Fruit fly (Drosophila melanogaster) whole organism: Measurements from ENCODE around the gene hoe1.

ENCODE experiments used
- CG8478 ChIP-seq: fragments of >200 bp; optimal IDR thresholded peaks from 2 replicates; lab custom pipeline; 2018; ENCODE audit warnings: inconsistent platforms
- Dll ChIP-seq: fragments of >200 bp; optimal IDR thresholded peaks from 2 replicates; lab custom pipeline; 2017
- EcR ChIP-seq, 2 experiments: fragments of >200 bp; optimal IDR thresholded peaks; 2 replicates each; lab custom pipeline; 2017; ENCODE audit warnings: missing biosample characterization in 2 of 2, missing genetic modification characterization in 2 of 2, missing genetic modification reagents in 2 of 2
- pan ChIP-seq: fragments of >200 bp; optimal IDR thresholded peaks from 2 replicates; lab custom pipeline; 2017
- psq ChIP-seq: fragments of >200 bp; optimal IDR thresholded peaks from 2 replicates; lab custom pipeline; 2017
- usp ChIP-seq: fragments of >200 bp; optimal IDR thresholded peaks from 2 replicates; lab custom pipeline; 2017; ENCODE audit warnings: missing biosample characterization, missing genetic modification characterization, mixed read lengths

Gene hoe1

dm6 chr2L:4893612-4894011 is 38.6 kb downstream of the hoe1 start:
- no peak for TF ChIP-seq usp (GFP tag; lab: Kevin White, UChicago)
- no peak for TF ChIP-seq Dll (lab: Kevin White, UChicago)
- no peak for TF ChIP-seq psq
- TF ChIP-seq pan (lab: Kevin White, UChicago): no peak
- no peak for TF ChIP-seq EcR (GFP tag; optimal IDR thresholded peaks at IDR 0.05; lab: Kevin White, UChicago)
- TF ChIP-seq CG8478 (lab: Kevin White, UChicago): no peak

- no peak for TF ChIP-seq Dll (lab: Kevin White, UChicago)
- no peak for TF ChIP-seq pan (lab: Kevin White, UChicago)
- TF ChIP-seq usp (GFP tag; lab: Kevin White, UChicago): no peak
Measured at dm6 chr2L:4891914-4892469, 40.2 kb downstream of the hoe1 start, which contains the start of gene CG3036. Gene CG3036, plus strand, starts transcription at chr2L:4892112.

- TF ChIP-seq EcR (GFP tag; optimal IDR thresholded peaks at IDR 0.05; lab: Kevin White, UChicago) (no peak), CG8478 (lab: Kevin White, UChicago) (no peak), psq (no peak), Dll (lab: Kevin White, UChicago) (no peak), usp (GFP tag; lab: Kevin White, UChicago) (no peak), pan (lab: Kevin White, UChicago) (no peak)
Measured at dm6 chr2L:4889451-4890045, 42.6 kb downstream of the hoe1 start, which contains the start of gene CG15625. Gene CG15625, plus strand, starts transcription at chr2L:4889995.

DNA sequence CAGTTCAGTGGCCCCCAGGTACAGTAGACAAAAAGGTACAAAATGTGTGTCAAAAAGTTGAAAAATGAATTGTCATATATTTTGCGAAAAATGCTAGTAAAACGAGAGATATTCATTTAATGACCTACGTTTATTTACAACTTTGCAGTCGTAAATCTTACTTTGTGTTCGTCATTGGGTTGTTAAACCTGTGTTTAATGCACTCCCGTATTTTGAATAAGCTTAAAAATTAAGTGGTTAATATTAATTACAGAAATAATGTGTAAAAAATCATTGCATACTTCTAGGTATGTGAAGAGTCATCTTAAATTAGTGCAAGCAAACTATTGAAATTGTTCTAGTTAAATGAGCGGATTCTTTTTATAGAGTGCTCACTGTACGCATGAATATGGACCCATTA is 43.6 kb downstream of the hoe1 start:
- TF ChIP-seq usp (GFP tag; lab: Kevin White, UChicago): no peak

DNA sequence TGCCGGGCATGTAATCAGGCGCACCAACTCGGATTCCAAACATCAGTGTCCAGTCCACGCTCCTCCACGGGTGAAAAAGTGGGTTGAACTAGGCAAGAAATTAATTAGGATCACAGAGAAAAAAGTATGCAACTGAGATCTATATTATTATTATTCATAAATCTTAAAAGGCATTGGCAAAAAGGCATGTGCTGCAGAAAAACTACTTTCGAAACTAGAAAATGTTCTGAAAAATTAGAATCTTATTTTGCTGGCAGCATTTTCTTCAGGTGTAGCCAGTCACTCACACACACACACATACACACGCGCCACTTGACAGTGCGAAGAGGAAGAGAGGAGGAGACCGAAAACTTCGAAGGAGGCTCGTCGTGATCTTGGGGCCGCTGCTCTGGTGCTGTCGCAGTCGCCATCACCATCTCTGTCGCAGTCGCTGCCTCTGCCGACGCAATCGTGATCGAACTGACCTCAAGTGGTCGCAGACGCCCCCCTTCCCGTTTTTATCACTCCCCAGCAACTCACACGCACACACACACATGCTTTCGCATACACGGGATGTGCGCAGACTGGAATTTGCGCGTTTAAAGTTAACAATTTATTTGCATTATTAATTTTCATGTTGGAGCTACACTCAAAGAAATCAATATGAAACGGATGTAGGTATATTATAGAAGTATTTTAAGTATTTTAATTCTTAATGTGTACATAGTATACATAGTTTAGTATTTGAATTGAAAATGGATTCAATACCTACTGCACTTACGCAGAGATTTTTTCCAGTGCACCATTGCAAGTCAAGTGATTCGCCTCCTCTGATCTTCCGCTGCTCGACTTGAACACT is 44.6 kb downstream of the hoe1 start:
- TF ChIP-seq EcR (GFP tag; optimal IDR thresholded peaks at IDR 0.05; lab: Kevin White, UChicago): no peak
- TF ChIP-seq Dll (lab: Kevin White, UChicago): no peak
- TF ChIP-seq pan (lab: Kevin White, UChicago): no peak
- TF ChIP-seq usp (GFP tag; lab: Kevin White, UChicago): no peak
- TF ChIP-seq CG8478 (lab: Kevin White, UChicago): no peak
- no peak for TF ChIP-seq psq

DNA sequence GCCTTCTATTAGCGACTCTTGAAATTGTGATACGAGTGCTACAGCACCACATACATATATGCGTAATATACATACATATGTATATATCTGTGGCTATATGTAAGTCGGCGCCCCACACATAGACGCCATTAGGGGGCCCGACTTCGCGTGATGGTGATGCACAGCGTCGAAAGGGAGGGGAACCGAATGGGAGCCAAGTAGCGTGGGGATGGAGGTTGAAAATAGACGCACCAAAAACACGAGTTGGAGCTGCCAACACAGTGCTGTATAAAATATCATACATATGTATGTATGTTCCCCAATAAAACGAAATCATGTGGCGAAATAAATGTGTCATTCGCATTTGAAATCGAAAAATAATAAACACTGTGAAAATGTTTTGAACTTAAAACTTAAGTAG is 45.5 kb downstream of the hoe1 start:
- TF ChIP-seq usp (GFP tag; lab: Kevin White, UChicago): no peak

DNA sequence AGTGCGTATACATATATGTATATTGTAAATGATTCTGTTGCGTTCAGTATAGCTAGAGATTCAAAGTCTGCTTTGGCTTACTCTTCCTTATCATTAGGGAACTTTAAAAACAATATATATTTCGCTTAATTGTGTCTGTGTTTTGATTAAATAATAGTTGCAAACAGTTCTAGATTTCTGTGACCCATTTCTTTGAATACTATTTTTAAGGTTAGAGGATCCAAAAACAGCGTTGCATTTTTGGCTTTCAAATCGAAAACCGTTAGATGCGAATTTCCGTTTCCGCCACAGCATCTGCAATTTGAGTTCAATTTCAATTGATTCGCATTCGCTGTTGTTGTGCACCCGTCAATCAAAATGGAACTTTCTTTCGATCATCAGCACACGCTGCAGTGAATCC is 46.1 kb downstream of the hoe1 start:
- no peak for TF ChIP-seq pan (lab: Kevin White, UChicago)
- no peak for TF ChIP-seq CG8478 (lab: Kevin White, UChicago)
- TF ChIP-seq EcR (GFP tag; optimal IDR thresholded peaks at IDR 0.05; lab: Kevin White, UChicago): no peak
- no peak for TF ChIP-seq usp (GFP tag; lab: Kevin White, UChicago)
- TF ChIP-seq Dll (lab: Kevin White, UChicago): no peak
- no peak for TF ChIP-seq psq

DNA sequence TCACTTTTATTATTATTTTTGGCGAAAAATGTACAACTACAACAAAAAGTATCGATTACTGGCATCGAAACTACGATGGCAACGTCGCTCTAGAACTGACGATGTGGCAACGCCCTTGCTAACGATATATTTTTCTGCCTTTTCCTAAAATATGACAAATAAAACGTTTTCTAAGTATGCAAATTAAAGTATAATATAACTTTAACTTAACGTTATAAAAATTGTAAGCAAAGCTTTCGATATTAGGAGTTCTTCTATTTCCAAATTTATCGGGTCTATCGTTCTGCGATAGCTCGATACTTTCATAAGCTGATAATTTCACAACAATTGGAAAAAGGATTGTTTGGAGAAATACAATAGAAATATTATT is 49.2 kb downstream of the hoe1 start, which contains the start of the genes Cf2 and CG3008:
Cf2 (minus strand) TSS at position 85 of the 370 bp plus-strand sequence.
CG3008 (plus strand) TSS at position 276 of the 370 bp plus-strand sequence.
- no peak for TF ChIP-seq pan (lab: Kevin White, UChicago)
- TF ChIP-seq usp (GFP tag; lab: Kevin White, UChicago): no peak
- TF ChIP-seq psq: no peak
- TF ChIP-seq EcR (GFP tag; optimal IDR thresholded peaks at IDR 0.05; lab: Kevin White, UChicago): no peak
- no peak for TF ChIP-seq Dll (lab: Kevin White, UChicago)
- no peak for TF ChIP-seq CG8478 (lab: Kevin White, UChicago)

DNA sequence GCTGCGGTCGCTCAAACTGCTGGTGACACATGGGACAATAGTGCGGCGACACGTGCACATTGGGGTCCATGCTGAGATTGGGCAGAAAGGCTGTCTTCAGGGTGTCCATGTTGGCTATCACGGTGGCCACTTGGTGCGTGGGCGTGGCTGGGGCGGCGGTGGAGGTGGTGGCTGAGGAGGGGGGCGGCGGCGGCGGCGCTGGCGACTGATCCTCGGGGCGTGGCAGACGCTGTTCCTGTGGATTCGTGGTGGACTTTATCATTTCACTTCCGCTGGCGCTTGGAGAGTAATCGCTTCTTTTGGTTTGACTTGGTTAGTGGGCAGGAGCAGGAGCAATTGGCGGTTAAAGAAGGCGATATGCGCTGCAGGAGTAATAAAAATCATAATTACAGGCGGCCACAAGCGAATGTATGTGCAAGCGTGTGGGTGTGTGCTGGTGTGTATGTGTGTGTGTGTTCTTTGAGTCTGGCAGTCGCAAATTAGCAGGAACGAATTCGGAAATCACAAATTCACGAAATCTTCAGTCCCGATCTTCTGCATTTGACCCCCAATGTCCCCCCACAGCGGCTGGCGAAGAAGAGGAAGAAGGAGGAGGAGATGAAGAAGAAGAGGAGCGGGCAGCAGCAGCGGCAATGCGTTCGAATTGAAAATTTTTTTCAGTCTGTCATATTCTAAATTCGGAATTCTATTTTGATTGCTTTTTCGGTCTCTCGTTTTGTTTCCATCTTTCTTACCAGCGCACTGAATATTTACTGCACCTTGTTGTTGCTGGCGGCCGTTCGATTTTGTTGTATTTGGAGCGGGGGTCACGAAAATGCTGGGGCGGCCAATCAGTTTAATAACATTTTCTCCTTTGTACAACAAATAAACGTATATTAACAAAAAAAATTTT is 49.8 kb downstream of the hoe1 start:
- TF ChIP-seq psq: no peak
- no peak for TF ChIP-seq usp (GFP tag; lab: Kevin White, UChicago)
- no peak for TF ChIP-seq Dll (lab: Kevin White, UChicago)
- TF ChIP-seq EcR (GFP tag; optimal IDR thresholded peaks at IDR 0.05; lab: Kevin White, UChicago): no peak
- no peak for TF ChIP-seq CG8478 (lab: Kevin White, UChicago)
- TF ChIP-seq pan (lab: Kevin White, UChicago): no peak

dm6 chr2L:4868383-4868782 is 63.8 kb downstream of the hoe1 start:
- TF ChIP-seq Dll (lab: Kevin White, UChicago): no peak
- TF ChIP-seq usp (GFP tag; lab: Kevin White, UChicago): no peak

dm6 chr2L:4865400-4865799 is 66.8 kb downstream of the hoe1 start:
- TF ChIP-seq pan (lab: Kevin White, UChicago) (no peak), psq (no peak), usp (GFP tag; lab: Kevin White, UChicago) (no peak), CG8478 (lab: Kevin White, UChicago) (no peak), EcR (GFP tag; optimal IDR thresholded peaks at IDR 0.05; lab: Kevin White, UChicago) (no peak), Dll (lab: Kevin White, UChicago) (no peak)
